Worm (Caenorhabditis elegans): ENCODE measurements around the gene rpl-23.
A peak's percentile ranks its signal among the peaks of the same experiment; 100 is the strongest.

rpl-23 gene

DNA sequence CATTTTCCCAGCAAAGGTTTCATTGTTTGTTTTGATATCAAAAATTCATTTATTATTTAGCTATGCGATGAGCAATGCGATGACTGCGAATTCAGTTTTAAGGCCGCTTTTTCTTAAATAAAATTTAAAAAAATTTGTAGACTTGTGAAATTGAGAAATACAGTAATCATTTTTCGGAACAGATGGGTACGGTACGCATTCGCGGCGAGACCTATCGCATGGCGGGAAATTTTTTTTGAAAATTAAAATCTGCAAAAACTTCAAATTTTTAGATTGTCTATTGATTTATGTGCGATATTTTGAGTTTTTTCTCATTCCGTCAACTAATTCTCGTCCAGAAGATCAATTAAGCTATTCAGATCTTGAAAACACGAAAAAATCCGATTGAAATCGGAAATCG is 42.4 kb downstream of the rpl-23 start (continued):
- no peak for TF ChIP-seq zfh-2 (GFP tag; conservative IDR thresholded peaks at IDR 0.05)
- no peak for TF ChIP-seq F22D6.2 (tag; optimal IDR thresholded peaks at IDR 0.05)
- no peak for TF ChIP-seq nhr-27 (tag; optimal IDR thresholded peaks at IDR 0.05)
- no peak for TF ChIP-seq F37B4.10 (GFP tag; IDR thresholded peaks at IDR 0.05)
- TF ChIP-seq tbx-9 (tag; optimal IDR thresholded peaks at IDR 0.05; ENCODE audit: borderline replicate concordance) = no peak
- no peak for TF ChIP-seq bed-1 (GFP tag; IDR thresholded peaks at IDR 0.05)
- no peak for TF ChIP-seq rec-8 (tag; optimal IDR thresholded peaks at IDR 0.05)
- TF ChIP-seq ceh-58 (GFP tag; IDR thresholded peaks at IDR 0.05) = no peak
- no peak for TF ChIP-seq atf-7 (tag; optimal IDR thresholded peaks at IDR 0.05)
- TF ChIP-seq efl-1 (GFP tag; optimal IDR thresholded peaks at IDR 0.05) = peak; percentile 100
- TF ChIP-seq C06A6.2 (GFP tag; conservative IDR thresholded peaks at IDR 0.05) = no peak
- TF ChIP-seq egrh-3 (GFP tag; IDR thresholded peaks at IDR 0.05) = no peak
- TF ChIP-seq athp-1 (tag; optimal IDR thresholded peaks at IDR 0.05) = peak; percentile 56
- TF ChIP-seq ceh-100 (GFP tag; IDR thresholded peaks at IDR 0.05) = peak; percentile 39
- TF ChIP-seq nhr-80 (tag; optimal IDR thresholded peaks at IDR 0.05) = no peak
- no peak for TF ChIP-seq hlh-12 (tag; optimal IDR thresholded peaks at IDR 0.05)
- no peak for TF ChIP-seq F57A8.1 (GFP tag; optimal IDR thresholded peaks at IDR 0.05)
- no peak for TF ChIP-seq sea-2 (GFP tag; IDR thresholded peaks at IDR 0.05)
- TF ChIP-seq tlf-1 (GFP tag; optimal IDR thresholded peaks at IDR 0.05) = peak; percentile 82
- no peak for TF ChIP-seq B0261.1 (tag; optimal IDR thresholded peaks at IDR 0.05)
- TF ChIP-seq sdz-38 (tag; optimal IDR thresholded peaks at IDR 0.05) = no peak
- peak; percentile 86 for TF ChIP-seq rcor-1 (GFP tag; IDR thresholded peaks at IDR 0.05)
- TF ChIP-seq cebp-2 (GFP tag; IDR thresholded peaks at IDR 0.05) = no peak
- no peak for TF ChIP-seq egl-18 (GFP tag; IDR thresholded peaks at IDR 0.05)
- peak; percentile 94 for TF ChIP-seq lin-54 (GFP tag; optimal IDR thresholded peaks at IDR 0.05)
- no peak for TF ChIP-seq T26A5.8 (tag; optimal IDR thresholded peaks at IDR 0.05)
- TF ChIP-seq akir-1 (GFP tag; optimal IDR thresholded peaks at IDR 0.05) = no peak
- TF ChIP-seq pbrm-1 (GFP tag; IDR thresholded peaks at IDR 0.05) = peak; percentile 72; the same call in 1 of the 2 replicates
- peak; percentile 95 for TF ChIP-seq dpl-1 (GFP tag; optimal IDR thresholded peaks at IDR 0.05)
- TF ChIP-seq chd-7 (tag; optimal IDR thresholded peaks at IDR 0.05) = no peak
- peak; percentile 85 for TF ChIP-seq B0019.2 (GFP tag; conservative IDR thresholded peaks at IDR 0.05)
- TF ChIP-seq ztf-28 (GFP tag; IDR thresholded peaks at IDR 0.05) = no peak
- no peak for TF ChIP-seq ccch-3 (GFP tag; optimal IDR thresholded peaks at IDR 0.05)
- TF ChIP-seq ztf-18 (tag; optimal IDR thresholded peaks at IDR 0.05) = peak; percentile 27
- no peak for TF ChIP-seq let-607 (tag; optimal IDR thresholded peaks at IDR 0.05)
- no peak for TF ChIP-seq ceh-40 (GFP tag; IDR thresholded peaks at IDR 0.05)
- no peak for TF ChIP-seq nhr-120 (GFP tag; IDR thresholded peaks at IDR 0.05)
- peak; percentile 77; the same call in 1 of the 2 replicates for TF ChIP-seq ekl-4 (GFP tag; IDR thresholded peaks at IDR 0.05)
- TF ChIP-seq C17E4.6 (GFP tag; IDR thresholded peaks at IDR 0.05) = peak; percentile 71; the same call in 1 of the 2 replicates

DNA sequence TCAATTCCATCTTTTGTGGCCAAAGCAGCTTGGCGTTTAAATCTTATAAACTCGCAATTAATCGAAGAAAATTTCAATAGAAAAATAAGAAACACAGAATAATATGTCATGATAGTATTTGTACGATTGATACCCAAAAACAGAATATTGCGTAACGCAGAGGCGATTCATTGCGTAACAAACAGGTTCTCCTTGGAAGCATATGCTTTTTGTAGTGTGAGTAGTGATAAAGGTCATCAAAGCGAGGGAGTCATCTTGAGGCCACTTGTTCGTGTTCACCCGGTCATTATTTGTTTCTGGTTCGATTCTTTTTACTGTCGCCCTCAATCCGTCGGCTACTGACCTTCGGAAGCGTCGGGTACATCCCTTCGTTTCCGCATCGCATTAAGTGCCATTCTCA is 45.0 kb downstream of the rpl-23 start, which contains the start of gene F54E7.6:
Gene F54E7.6 (minus strand): TSS at position 110 of the 400 bp plus-strand sequence.
- TF ChIP-seq snpc-4 (GFP tag; optimal IDR thresholded peaks at IDR 0.05) (no peak), snpc-4 (tag; optimal IDR thresholded peaks at IDR 0.05) (no peak), ztf-18 (tag; optimal IDR thresholded peaks at IDR 0.05) (no peak), F57C9.4 (tag; optimal IDR thresholded peaks at IDR 0.05) (no peak), ceh-79 (tag; optimal IDR thresholded peaks at IDR 0.05) (no peak), mel-28 (tag; optimal IDR thresholded peaks at IDR 0.05; ENCODE audit: borderline replicate concordance) (no peak), zfh-2 (GFP tag; conservative IDR thresholded peaks at IDR 0.05) (no peak), madf-8 (GFP tag; conservative IDR thresholded peaks at IDR 0.05) (no peak), Y79H2A.3 (GFP tag; conservative IDR thresholded peaks at IDR 0.05) (no peak), nhr-27 (tag; optimal IDR thresholded peaks at IDR 0.05) (no peak), snpc-1.1 (tag; optimal IDR thresholded peaks at IDR 0.05; ENCODE audit: insufficient read depth) (no peak), unc-130 (GFP tag; optimal IDR thresholded peaks at IDR 0.05) (no peak), T07F8.4 (tag; optimal IDR thresholded peaks at IDR 0.05) (no peak), ceh-58 (GFP tag; IDR thresholded peaks at IDR 0.05) (no peak), K11D2.4 (GFP tag; IDR thresholded peaks at IDR 0.05) (no peak), him-1 (tag; optimal IDR thresholded peaks at IDR 0.05) (no peak)
